Worm (Caenorhabditis elegans) whole organism, L1 larva: ENCODE data around the gene F33C8.4.

Experiments used
- ama-1 ChIP-seq: fragments of 150-350 bp; optimal IDR thresholded peaks from 2 replicates; lab custom pipeline; 2014
- ceh-82 ChIP-seq, 3 experiments: fragments of 150-350 bp in 1 of 3; sonication (generic microtip) in 2 of 3; optimal IDR thresholded peaks; 2 replicates each; lab custom pipeline; 2014 to 2017; ENCODE audit warnings: missing biosample characterization in 3 of 3, missing genetic modification characterization in 3 of 3
- hlh-4 ChIP-seq: sonication (generic microtip); optimal IDR thresholded peaks from 2 replicates; lab custom pipeline; 2016; ENCODE audit warnings: mild to moderate bottlenecking, missing genetic modification characterization, missing compliant biosample characterization
- nhr-76 ChIP-seq: sonication (generic microtip); optimal IDR thresholded peaks from 2 replicates; lab custom pipeline; 2017; ENCODE audit warnings: missing biosample characterization, missing genetic modification characterization
- nhr-90 ChIP-seq: sonication (generic microtip); optimal IDR thresholded peaks from 2 replicates; lab custom pipeline; 2016; ENCODE audit warnings: mild to moderate bottlenecking, missing genetic modification characterization, missing compliant biosample characterization; ENCODE audit not compliant: poor library complexity
- sptf-1 ChIP-seq: fragments of 150-350 bp; optimal IDR thresholded peaks from 2 replicates; lab custom pipeline; 2014; ENCODE audit warnings: missing biosample characterization, missing genetic modification characterization
- unc-130 ChIP-seq: fragments of 150-350 bp; optimal IDR thresholded peaks from 2 replicates; lab custom pipeline; 2017; ENCODE audit warnings: missing biosample characterization, missing genetic modification characterization, inconsistent platforms
- unc-62 ChIP-seq: fragments of 150-350 bp; optimal IDR thresholded peaks from 2 replicates; lab custom pipeline; 2014; ENCODE audit warnings: missing biosample characterization, missing genetic modification reagents, missing genetic modification characterization
- vab-15 ChIP-seq: sonication (generic microtip); optimal IDR thresholded peaks from 2 replicates; lab custom pipeline; 2017; ENCODE audit warnings: missing genotype, mild to moderate bottlenecking, missing genetic modification characterization, missing compliant biosample characterization
- ztf-11 ChIP-seq, 2 experiments: sonication (generic microtip); optimal IDR thresholded peaks; 2 replicates each; lab custom pipeline; 2016 to 2017; ENCODE audit warnings: missing genetic modification characterization in 2 of 2, missing biosample characterization in 1 of 2, missing compliant biosample characterization in 1 of 2

ce11 chrX:14701490-14701889 is 30.6 kb upstream of the F33C8.4 start, which contains the start of gene F40E10.5:
- no peak for TF ChIP-seq unc-130
- no peak for TF ChIP-seq nhr-90 (tag; lab: Kevin White, UChicago)
- TF ChIP-seq vab-15 = no peak
- TF ChIP-seq hlh-4 (tag; lab: Kevin White, UChicago) = no peak
- no peak for TF ChIP-seq ama-1 (lab: Kevin White, UChicago)
- TF ChIP-seq ceh-82 (tag; optimal IDR thresholded peaks at IDR 0.05; lab: Kevin White, UChicago) = no peak
- TF ChIP-seq unc-62 (GFP tag; lab: Kevin White, UChicago) = no peak
- no peak for TF ChIP-seq ztf-11 (tag; optimal IDR thresholded peaks at IDR 0.05; lab: Kevin White, UChicago)
- no peak for TF ChIP-seq nhr-76
- TF ChIP-seq sptf-1 (tag; lab: Kevin White, UChicago) = no peak
